Worm (Caenorhabditis elegans) whole organism, L3 larva: ENCODE measurements around the gene B0244.9.
A peak's percentile ranks its signal among the peaks of the same experiment; 100 is the strongest.

Experiments
- R02D3.7 ChIP-seq: fragments of 150-350 bp; optimal IDR thresholded peaks from 2 replicates; lab custom pipeline; 2014; ENCODE audit warnings: missing biosample characterization, missing genetic modification characterization
- ZK546.5 ChIP-seq: sonication (generic microtip); optimal IDR thresholded peaks from 2 replicates; lab custom pipeline; 2017; ENCODE audit warnings: missing biosample characterization, missing genetic modification characterization
- aly-2 ChIP-seq: fragments of 150-350 bp; optimal IDR thresholded peaks from 2 replicates; lab custom pipeline; 2014; ENCODE audit warnings: missing biosample characterization, missing genetic modification characterization
- ama-1 ChIP-seq: fragments of 150-350 bp; optimal IDR thresholded peaks from 2 replicates; lab custom pipeline; 2018
- ceh-28 ChIP-seq: fragments of 150-350 bp; optimal IDR thresholded peaks from 2 replicates; lab custom pipeline; 2014; ENCODE audit warnings: missing biosample characterization, missing genetic modification reagents, missing genetic modification characterization
- ceh-82 ChIP-seq: fragments of 150-350 bp; optimal IDR thresholded peaks from 2 replicates; lab custom pipeline; 2014; ENCODE audit warnings: missing biosample characterization, missing genetic modification characterization
- ceh-9 ChIP-seq: sonication (generic microtip); optimal IDR thresholded peaks from 2 replicates; lab custom pipeline; 2018; ENCODE audit warnings: missing biosample characterization, missing genetic modification characterization
- daf-12 ChIP-seq: fragments of 150-350 bp; optimal IDR thresholded peaks from 2 replicates; lab custom pipeline; 2014; ENCODE audit warnings: missing biosample characterization, missing genetic modification reagents, missing genetic modification characterization
- egl-5 ChIP-seq: fragments of 150-350 bp; optimal IDR thresholded peaks from 2 replicates; lab custom pipeline; 2017; ENCODE audit warnings: missing biosample characterization, missing genetic modification reagents, missing genetic modification characterization, inconsistent platforms
- elt-1 ChIP-seq: fragments of 150-350 bp; optimal IDR thresholded peaks from 2 replicates; lab custom pipeline; 2014; ENCODE audit warnings: missing biosample characterization, missing genetic modification characterization
- elt-2 ChIP-seq: sonication (generic microtip); optimal IDR thresholded peaks from 2 replicates; lab custom pipeline; 2016; ENCODE audit warnings: missing genetic modification reagents, mild to moderate bottlenecking, missing genetic modification characterization, missing compliant biosample characterization
- elt-3 ChIP-seq, 3 experiments: fragments of 150-350 bp in 1 of 3; sonication (generic microtip) in 2 of 3; optimal IDR thresholded peaks; 2 replicates in 2 of 3; 4 replicates in 1 of 3; lab custom pipeline; 2014 to 2017; ENCODE audit warnings: missing biosample characterization in 3 of 3, missing genetic modification characterization in 3 of 3
- fkh-10 ChIP-seq: sonication (generic microtip); optimal IDR thresholded peaks from 2 replicates; lab custom pipeline; 2017; ENCODE audit warnings: missing biosample characterization, missing genetic modification reagents, missing genetic modification characterization
- fos-1 ChIP-seq: fragments of 150-350 bp; optimal IDR thresholded peaks from 2 replicates; lab custom pipeline; 2014; ENCODE audit warnings: missing biosample characterization, missing genetic modification characterization
- hmg-11 ChIP-seq: sonication (generic microtip); optimal IDR thresholded peaks from 2 replicates; lab custom pipeline; 2016; ENCODE audit warnings: missing genetic modification characterization, missing compliant biosample characterization
- jun-1 ChIP-seq: fragments of 150-350 bp; optimal IDR thresholded peaks from 2 replicates; lab custom pipeline; 2014; ENCODE audit warnings: missing biosample characterization, missing genetic modification reagents, missing genetic modification characterization
- lin-15B ChIP-seq: fragments of 150-350 bp; optimal IDR thresholded peaks from 2 replicates; lab custom pipeline; 2014; ENCODE audit warnings: missing biosample characterization, missing genetic modification characterization
- lin-39 ChIP-seq: fragments of 150-350 bp; optimal IDR thresholded peaks from 2 replicates; lab custom pipeline; 2018; ENCODE audit warnings: missing biosample characterization, missing genetic modification reagents, missing genetic modification characterization
- lsy-12 ChIP-seq: sonication (generic microtip); optimal IDR thresholded peaks from 2 replicates; lab custom pipeline; 2016; ENCODE audit warnings: mild to moderate bottlenecking, missing genetic modification characterization, missing compliant biosample characterization
- mdl-1 ChIP-seq: fragments of 150-350 bp; optimal IDR thresholded peaks from 2 replicates; lab custom pipeline; 2014; ENCODE audit warnings: missing biosample characterization, missing genetic modification characterization
- mml-1 ChIP-seq: fragments of 150-350 bp; sonication (generic microtip); optimal IDR thresholded peaks from 3 replicates; lab custom pipeline; 2014; ENCODE audit warnings: missing biosample characterization, missing genetic modification characterization
- nfya-1 ChIP-seq: sonication (generic microtip); optimal IDR thresholded peaks from 2 replicates; lab custom pipeline; 2017; ENCODE audit warnings: missing genetic modification characterization, mild to moderate bottlenecking, missing compliant biosample characterization, antibody characterized with exemption, moderate library complexity; ENCODE audit not compliant: insufficient read depth
- nhr-11 ChIP-seq: fragments of 150-350 bp; optimal IDR thresholded peaks from 2 replicates; lab custom pipeline; 2014; ENCODE audit warnings: missing biosample characterization, missing genetic modification characterization
- nhr-12 ChIP-seq: fragments of 150-350 bp; optimal IDR thresholded peaks from 2 replicates; lab custom pipeline; 2014; ENCODE audit warnings: missing biosample characterization, missing genetic modification characterization
- nhr-23 ChIP-seq: fragments of 150-350 bp; optimal IDR thresholded peaks from 2 replicates; lab custom pipeline; 2014; ENCODE audit warnings: missing biosample characterization, missing genetic modification reagents, missing genetic modification characterization
- nhr-237 ChIP-seq: fragments of 150-350 bp; optimal IDR thresholded peaks from 2 replicates; lab custom pipeline; 2014; ENCODE audit warnings: missing biosample characterization, missing genetic modification characterization
- nhr-25 ChIP-seq: sonication (generic microtip); optimal IDR thresholded peaks from 2 replicates; lab custom pipeline; 2017; ENCODE audit warnings: missing biosample characterization, missing genetic modification characterization
- nhr-28 ChIP-seq: fragments of 150-350 bp; optimal IDR thresholded peaks from 2 replicates; lab custom pipeline; 2014; ENCODE audit warnings: missing biosample characterization, missing genetic modification characterization
- nhr-43 ChIP-seq: sonication (generic microtip); optimal IDR thresholded peaks from 2 replicates; lab custom pipeline; 2016; ENCODE audit warnings: mild to moderate bottlenecking, missing genetic modification characterization, missing compliant biosample characterization; ENCODE audit not compliant: poor library complexity, severe bottlenecking
- nhr-67 ChIP-seq: fragments of 150-350 bp; optimal IDR thresholded peaks from 2 replicates; lab custom pipeline; 2014; ENCODE audit warnings: missing biosample characterization, missing genetic modification characterization
- nhr-76 ChIP-seq: fragments of 150-350 bp; sonication (generic microtip); optimal IDR thresholded peaks from 5 replicates; lab custom pipeline; 2014; ENCODE audit warnings: missing biosample characterization, missing genetic modification characterization
- pha-4 ChIP-seq: fragments of 150-350 bp; optimal IDR thresholded peaks from 2 replicates; lab custom pipeline; 2014; ENCODE audit warnings: missing biosample characterization, missing genetic modification reagents, missing genetic modification characterization
- pqm-1 ChIP-seq: fragments of 150-350 bp; optimal IDR thresholded peaks from 2 replicates; lab custom pipeline; 2017; ENCODE audit warnings: missing biosample characterization, missing genetic modification characterization, inconsistent platforms
- sea-2 ChIP-seq: fragments of 150-350 bp; sonication (generic microtip); optimal IDR thresholded peaks from 4 replicates; lab custom pipeline; 2014; ENCODE audit warnings: missing biosample characterization, missing genetic modification reagents, missing genetic modification characterization
- skn-1 ChIP-seq: fragments of 150-350 bp; optimal IDR thresholded peaks from 2 replicates; lab custom pipeline; 2014; ENCODE audit warnings: missing biosample characterization, missing genetic modification characterization
- snpc-4 ChIP-seq: fragments of 150-350 bp; optimal IDR thresholded peaks from 2 replicates; lab custom pipeline; 2014; ENCODE audit warnings: missing biosample characterization, missing genetic modification characterization
- tbx-2 ChIP-seq: sonication (generic microtip); optimal IDR thresholded peaks from 2 replicates; lab custom pipeline; 2016; ENCODE audit warnings: mild to moderate bottlenecking, missing genetic modification characterization, missing compliant biosample characterization
- unc-62 ChIP-seq: fragments of 150-350 bp; sonication (generic microtip); optimal IDR thresholded peaks from 4 replicates; lab custom pipeline; 2014; ENCODE audit warnings: missing biosample characterization, missing genetic modification reagents, missing genetic modification characterization
- zag-1 ChIP-seq: fragments of 150-350 bp; optimal IDR thresholded peaks from 2 replicates; lab custom pipeline; 2014; ENCODE audit warnings: missing biosample characterization, missing genetic modification characterization
- ztf-11 ChIP-seq: fragments of 150-350 bp; optimal IDR thresholded peaks from 2 replicates; lab custom pipeline; 2014; ENCODE audit warnings: missing biosample characterization, missing genetic modification characterization

The B0244.9 gene

ce11 chrIII:5717173-5717748 lies 13.6 kb downstream of the B0244.9 start:
- no peak for TF ChIP-seq hmg-11 (tag; lab: Kevin White, UChicago)
- TF ChIP-seq ama-1 (lab: Kevin White, UChicago): peak; percentile 77
- TF ChIP-seq ceh-28: no peak
- peak; percentile 3 for TF ChIP-seq elt-2 (tag; lab: Kevin White, UChicago)
- TF ChIP-seq lsy-12 (tag; lab: Kevin White, UChicago): peak; percentile 18
- TF ChIP-seq nhr-67 (tag; lab: Kevin White, UChicago): no peak
- no peak for TF ChIP-seq daf-12 (tag; lab: Kevin White, UChicago)
- TF ChIP-seq fos-1: no peak

DNA sequence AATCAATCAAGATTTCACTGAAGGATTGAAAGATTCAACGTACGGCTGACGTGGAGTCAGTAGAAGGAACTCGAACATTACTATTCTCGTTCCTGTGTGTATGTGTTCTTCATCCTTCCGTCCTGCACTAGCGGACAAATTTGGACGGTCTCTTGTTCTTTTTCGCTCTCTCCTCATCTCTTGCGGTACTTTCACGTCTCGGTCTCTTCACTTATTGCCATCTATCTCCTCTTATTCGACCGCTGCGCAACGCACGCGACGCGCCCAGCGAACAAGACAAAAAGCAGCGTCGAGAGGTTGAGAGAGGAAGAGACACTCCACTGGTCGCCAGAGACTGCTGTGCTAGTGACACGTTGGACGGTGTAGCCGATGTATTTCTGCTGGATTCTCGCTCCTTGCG lies 15.4 kb downstream of the B0244.9 start:
- peak; percentile 89 for TF ChIP-seq snpc-4 (tag; lab: Kevin White, UChicago)
- peak; percentile 65 for TF ChIP-seq ceh-28
- TF ChIP-seq elt-1 (tag; lab: Kevin White, UChicago): no peak
- TF ChIP-seq ceh-82 (tag; lab: Kevin White, UChicago): no peak
- no peak for TF ChIP-seq fkh-10 (GFP tag; lab: Kevin White, UChicago)
- TF ChIP-seq nhr-12 (tag; lab: Kevin White, UChicago): no peak
- no peak for TF ChIP-seq fos-1
- no peak for TF ChIP-seq ztf-11 (tag; lab: Kevin White, UChicago)
- no peak for TF ChIP-seq nhr-28 (tag; lab: Kevin White, UChicago)
- no peak for TF ChIP-seq nhr-43 (tag; lab: Kevin White, UChicago)
- TF ChIP-seq mdl-1 (tag; lab: Kevin White, UChicago): peak; percentile 32
- TF ChIP-seq nhr-76 (tag; lab: Kevin White, UChicago): no peak
- peak; percentile 90 for TF ChIP-seq nfya-1 (tag; lab: Kevin White, UChicago)
- TF ChIP-seq ceh-9: no peak
- no peak for TF ChIP-seq pqm-1 (tag; lab: Kevin White, UChicago)
- TF ChIP-seq nhr-23 (tag; lab: Kevin White, UChicago): peak; percentile 63
- TF ChIP-seq nhr-237 (tag; lab: Kevin White, UChicago): no peak
- TF ChIP-seq jun-1 (tag; lab: Kevin White, UChicago): peak; percentile 78
- TF ChIP-seq mml-1 (tag; lab: Kevin White, UChicago): no peak
- TF ChIP-seq aly-2 (tag; lab: Kevin White, UChicago): no peak
- no peak for TF ChIP-seq egl-5 (tag; lab: Kevin White, UChicago)
- peak; percentile 78 for TF ChIP-seq pha-4
- TF ChIP-seq lin-39 (tag; lab: Kevin White, UChicago): peak; percentile 88
- TF ChIP-seq nhr-25: peak; percentile 75
- no peak for TF ChIP-seq ZK546.5 (tag; lab: Kevin White, UChicago)
- peak; percentile 29 for TF ChIP-seq R02D3.7 (tag; lab: Kevin White, UChicago)
- TF ChIP-seq elt-2 (tag; lab: Kevin White, UChicago): peak; percentile 63
- TF ChIP-seq tbx-2 (tag; lab: Kevin White, UChicago): no peak
- TF ChIP-seq nhr-67 (tag; lab: Kevin White, UChicago): no peak
- no peak for TF ChIP-seq zag-1 (tag; lab: Kevin White, UChicago)
- no peak for TF ChIP-seq sea-2 (GFP tag; lab: Kevin White, UChicago)
- no peak for TF ChIP-seq lsy-12 (tag; lab: Kevin White, UChicago)
- peak in 1 of 3 experiments; percentile 26 for TF ChIP-seq elt-3 (tag; optimal IDR thresholded peaks at IDR 0.05; lab: Kevin White, UChicago)
- peak; percentile 88 for TF ChIP-seq hmg-11 (tag; lab: Kevin White, UChicago)
- peak; percentile 34 for TF ChIP-seq unc-62
- peak; percentile 82 for TF ChIP-seq ama-1 (lab: Kevin White, UChicago)
- TF ChIP-seq lin-15B (tag; lab: Kevin White, UChicago): peak; percentile 70
- no peak for TF ChIP-seq nhr-11 (tag; lab: Kevin White, UChicago)
- peak; percentile 24 for TF ChIP-seq skn-1 (tag; lab: Kevin White, UChicago)
- TF ChIP-seq, all 47 proteins: peak for 17
